Worm (Caenorhabditis elegans) whole organism, young adult: ENCODE measurements around the gene E04F6.9.

Source experiments
- F55B11.4 ChIP-seq: sonication (generic microtip); optimal IDR thresholded peaks from 2 replicates; lab custom pipeline; 2016; ENCODE audit warnings: missing compliant biosample characterization, missing genetic modification characterization, borderline replicate concordance; ENCODE audit not compliant: insufficient read depth
- aptf-2 ChIP-seq: fragments of 200-800 bp; sonication (Bioruptor generic); conservative IDR thresholded peaks from 2 replicates; pipeline ENCODE4 v1.3.6; 2022; ENCODE audit warnings: missing genetic modification reagents, missing genetic modification characterization, missing compliant biosample characterization
- attf-5 ChIP-seq: fragments of 200-800 bp; sonication (Bioruptor generic); optimal IDR thresholded peaks from 2 replicates; lab custom pipeline; 2018; ENCODE audit warnings: mild to moderate bottlenecking, missing genetic modification characterization, missing compliant biosample characterization
- cebp-1 ChIP-seq, 2 experiments: fragments of 200-800 bp in 1 of 2; sonication (Bioruptor generic) in 1 of 2; sonication (generic microtip) in 1 of 2; IDR thresholded peaks in 1 of 2; optimal IDR thresholded peaks in 1 of 2; 2 replicates each; pipeline versions ENCODE4 v1.3.6 to Lab custom; 2017 to 2022; ENCODE audit warnings: missing compliant biosample characterization in 2 of 2, missing genetic modification characterization in 2 of 2, mild to moderate bottlenecking in 1 of 2, missing genetic modification reagents in 1 of 2, moderate library complexity in 1 of 2
- ceh-58 ChIP-seq: fragments of 200-800 bp; sonication (Bioruptor generic); IDR thresholded peaks from 2 replicates; pipeline ENCODE4 v1.3.6; 2022; ENCODE audit warnings: missing genetic modification characterization, missing compliant biosample characterization
- dpl-1 ChIP-seq: fragments of 150-350 bp; optimal IDR thresholded peaks from 2 replicates; lab custom pipeline; 2014; ENCODE audit warnings: missing biosample characterization, missing genetic modification reagents, missing genetic modification characterization
- lin-26 ChIP-seq: fragments of 200-800 bp; sonication (Bioruptor generic); IDR thresholded peaks from 2 replicates; pipeline ENCODE4 v1.3.6; 2022; ENCODE audit warnings: missing genetic modification reagents, missing genetic modification characterization, missing compliant biosample characterization
- nhr-90 ChIP-seq: sonication (generic microtip); optimal IDR thresholded peaks from 2 replicates; lab custom pipeline; 2016; ENCODE audit warnings: missing genotype, mild to moderate bottlenecking, missing genetic modification characterization, missing compliant biosample characterization
- pha-4 ChIP-seq: fragments of 150-350 bp; sonication (generic microtip); optimal IDR thresholded peaks from 2 replicates; lab custom pipeline; 2014; ENCODE audit warnings: missing biosample characterization, missing genetic modification reagents, missing genetic modification characterization
- snpc-4 ChIP-seq, 5 experiments: fragments of 150-350 bp in 1 of 5; sonication (generic microtip) in 4 of 5; optimal IDR thresholded peaks; 2 replicates each; lab custom pipeline; 2014 to 2018; ENCODE audit warnings: missing genetic modification characterization in 5 of 5, missing biosample characterization in 3 of 5, antibody characterized with exemption in 2 of 5, mild to moderate bottlenecking in 2 of 5, missing compliant biosample characterization in 2 of 5, missing genotype in 2 of 5, moderate library complexity in 2 of 5, missing genetic modification reagents in 1 of 5

DNA sequence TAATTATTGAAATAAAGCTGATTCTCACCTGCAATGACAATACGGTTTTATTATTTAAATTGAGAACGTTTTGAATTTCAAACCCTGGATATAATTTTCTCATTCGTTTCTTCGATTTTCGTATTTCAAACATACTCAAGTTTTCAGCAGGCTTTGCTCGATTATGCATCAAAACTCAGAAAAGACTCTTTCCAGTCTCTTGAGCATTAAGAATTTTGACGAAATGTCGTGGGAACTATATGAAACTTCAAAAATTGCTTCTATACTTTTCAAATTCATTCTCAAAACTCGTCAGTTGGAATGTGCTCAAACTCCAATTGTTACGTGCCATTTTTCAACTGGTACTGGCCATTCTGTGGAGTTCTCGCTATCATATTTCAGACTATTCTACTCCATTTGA is 6.6 kb downstream of the E04F6.9 start, which contains the start of gene srd-59:
- TF ChIP-seq nhr-90 (tag; lab: Kevin White, UChicago) (no peak), dpl-1 (GFP tag; lab: Kevin White, UChicago) (no peak), pha-4 (tag; lab: Kevin White, UChicago) (no peak), snpc-4 (GFP tag; optimal IDR thresholded peaks at IDR 0.05; lab: Kevin White, UChicago) (no peak), snpc-4 (tag; optimal IDR thresholded peaks at IDR 0.05; lab: Kevin White, UChicago) (no peak), cebp-1 (GFP tag; IDR thresholded peaks at IDR 0.05; lab: Robert Waterston, UW) (no peak), cebp-1 (tag; optimal IDR thresholded peaks at IDR 0.05; lab: Kevin White, UChicago) (no peak), aptf-2 (GFP tag; lab: Robert Waterston, UW) (no peak), ceh-58 (GFP tag; lab: Robert Waterston, UW) (no peak), F55B11.4 (tag; lab: Kevin White, UChicago) (no peak), attf-5 (GFP tag; lab: Kevin White, UChicago) (no peak), lin-26 (GFP tag; lab: Robert Waterston, UW) (no peak)
